Worm (Caenorhabditis elegans) whole organism, late embryonic: ENCODE results near the gene rpl-2.
"Not testable (repeated sequence)": the region's sequence is repeated elsewhere in the genome, so short reads cannot be mapped to it uniquely, and the experiment has no call there.

Source experiments
- C08G9.2 ChIP-seq: sonication (generic microtip); optimal IDR thresholded peaks from 2 replicates; lab custom pipeline; 2016; ENCODE audit warnings: mild to moderate bottlenecking, missing genetic modification characterization, moderate library complexity, missing compliant biosample characterization
- T23F11.4 ChIP-seq: fragments of 200-800 bp; sonication (Bioruptor generic); optimal IDR thresholded peaks from 2 replicates; lab custom pipeline; 2018; ENCODE audit warnings: mild to moderate bottlenecking, missing genetic modification characterization, missing compliant biosample characterization
- Y22D7AL.16 ChIP-seq: sonication (generic microtip); optimal IDR thresholded peaks from 2 replicates; lab custom pipeline; 2016; ENCODE audit warnings: missing genetic modification characterization, missing compliant biosample characterization
- ama-1 ChIP-seq: fragments of 150-350 bp; optimal IDR thresholded peaks from 2 replicates; lab custom pipeline; 2014
- ceh-19 ChIP-seq: fragments of 200-800 bp; sonication (Bioruptor generic); optimal IDR thresholded peaks from 2 replicates; lab custom pipeline; 2018; ENCODE audit warnings: mild to moderate bottlenecking, missing genetic modification characterization, missing compliant biosample characterization
- ceh-2 ChIP-seq: sonication (generic microtip); optimal IDR thresholded peaks from 2 replicates; lab custom pipeline; 2016; ENCODE audit warnings: missing genotype, missing genetic modification characterization, missing compliant biosample characterization
- ceh-22 ChIP-seq: sonication (generic microtip); optimal IDR thresholded peaks from 2 replicates; lab custom pipeline; 2017; ENCODE audit warnings: missing biosample characterization, missing genetic modification characterization
- ceh-30 ChIP-seq: fragments of 150-350 bp; optimal IDR thresholded peaks from 2 replicates; lab custom pipeline; 2014; ENCODE audit warnings: missing biosample characterization, missing genetic modification characterization
- ceh-34 ChIP-seq: sonication (generic microtip); optimal IDR thresholded peaks from 2 replicates; lab custom pipeline; 2016; ENCODE audit warnings: mild to moderate bottlenecking, missing genetic modification characterization, missing compliant biosample characterization
- ceh-48 ChIP-seq: sonication (generic microtip); optimal IDR thresholded peaks from 2 replicates; lab custom pipeline; 2016; ENCODE audit warnings: missing genetic modification characterization, inconsistent platforms, missing compliant biosample characterization
- ceh-9 ChIP-seq: sonication (generic microtip); optimal IDR thresholded peaks from 2 replicates; lab custom pipeline; 2016; ENCODE audit warnings: mild to moderate bottlenecking, missing genetic modification characterization, inconsistent platforms, missing compliant biosample characterization
- che-1 ChIP-seq: sonication (generic microtip); optimal IDR thresholded peaks from 2 replicates; lab custom pipeline; 2016; ENCODE audit warnings: mild to moderate bottlenecking, missing genetic modification characterization, missing compliant biosample characterization
- dmd-4 ChIP-seq: sonication (generic microtip); optimal IDR thresholded peaks from 2 replicates; lab custom pipeline; 2016; ENCODE audit warnings: borderline replicate concordance, missing genetic modification characterization, missing compliant biosample characterization
- eyg-1 ChIP-seq: sonication (generic microtip); optimal IDR thresholded peaks from 2 replicates; lab custom pipeline; 2016; ENCODE audit warnings: missing genotype, missing genetic modification characterization, missing compliant biosample characterization
- fkh-10 ChIP-seq: fragments of 150-350 bp; optimal IDR thresholded peaks from 2 replicates; lab custom pipeline; 2014; ENCODE audit warnings: missing biosample characterization, missing genetic modification reagents, missing genetic modification characterization
- gmeb-2 ChIP-seq: sonication (generic microtip); optimal IDR thresholded peaks from 2 replicates; lab custom pipeline; 2016; ENCODE audit warnings: missing genetic modification characterization, inconsistent platforms, missing compliant biosample characterization
- hlh-13 ChIP-seq: fragments of 200-800 bp; sonication (Bioruptor generic); optimal IDR thresholded peaks from 2 replicates; lab custom pipeline; 2018; ENCODE audit warnings: mild to moderate bottlenecking, missing genetic modification characterization, missing compliant biosample characterization
- hlh-30 ChIP-seq: sonication (generic microtip); optimal IDR thresholded peaks from 2 replicates; lab custom pipeline; 2017; ENCODE audit warnings: antibody characterized with exemption, missing genetic modification characterization, missing compliant biosample characterization; ENCODE audit not compliant: insufficient read depth
- lin-11 ChIP-seq: fragments of 200-800 bp; sonication (Bioruptor generic); optimal IDR thresholded peaks from 2 replicates; lab custom pipeline; 2018; ENCODE audit warnings: mild to moderate bottlenecking, missing genetic modification characterization, missing compliant biosample characterization
- madf-2 ChIP-seq: sonication (generic microtip); optimal IDR thresholded peaks from 2 replicates; lab custom pipeline; 2017; ENCODE audit warnings: missing genetic modification characterization, missing compliant biosample characterization
- mec-3 ChIP-seq: sonication (generic microtip); optimal IDR thresholded peaks from 2 replicates; lab custom pipeline; 2016; ENCODE audit warnings: borderline replicate concordance, missing genetic modification characterization, missing compliant biosample characterization
- nhr-11 ChIP-seq: fragments of 150-350 bp; optimal IDR thresholded peaks from 2 replicates; lab custom pipeline; 2014; ENCODE audit warnings: missing biosample characterization, missing genetic modification characterization
- nhr-232 ChIP-seq: sonication (generic microtip); optimal IDR thresholded peaks from 2 replicates; lab custom pipeline; 2016; ENCODE audit warnings: missing genetic modification characterization, missing compliant biosample characterization
- pat-9 ChIP-seq: fragments of 200-800 bp; sonication (Bioruptor generic); optimal IDR thresholded peaks from 2 replicates; lab custom pipeline; 2018; ENCODE audit warnings: mild to moderate bottlenecking, missing genetic modification characterization, moderate library complexity, missing compliant biosample characterization
- pha-2 ChIP-seq: sonication (generic microtip); optimal IDR thresholded peaks from 2 replicates; lab custom pipeline; 2017; ENCODE audit warnings: mild to moderate bottlenecking, missing genetic modification characterization, missing compliant biosample characterization
- pha-4 ChIP-seq: fragments of 150-350 bp; optimal IDR thresholded peaks from 2 replicates; lab custom pipeline; 2018; ENCODE audit warnings: missing biosample characterization, missing genetic modification reagents, missing genetic modification characterization
- pqm-1 ChIP-seq: sonication (generic microtip); optimal IDR thresholded peaks from 2 replicates; lab custom pipeline; 2016; ENCODE audit warnings: missing genetic modification characterization, missing compliant biosample characterization
- pros-1 ChIP-seq: fragments of 150-350 bp; optimal IDR thresholded peaks from 2 replicates; lab custom pipeline; 2014; ENCODE audit warnings: missing biosample characterization, missing genetic modification reagents, missing genetic modification characterization
- rnt-1 ChIP-seq: sonication (generic microtip); optimal IDR thresholded peaks from 2 replicates; lab custom pipeline; 2016; ENCODE audit warnings: missing genetic modification characterization, missing compliant biosample characterization
- sox-2 ChIP-seq: fragments of 200-800 bp; sonication (Bioruptor generic); IDR thresholded peaks from 2 replicates; pipeline ENCODE4 v1.3.6; 2022; ENCODE audit warnings: missing genetic modification reagents, missing genetic modification characterization, missing compliant biosample characterization
- sox-4 ChIP-seq: sonication (generic microtip); optimal IDR thresholded peaks from 2 replicates; lab custom pipeline; 2017; ENCODE audit warnings: mild to moderate bottlenecking, missing genetic modification characterization, inconsistent platforms, missing compliant biosample characterization
- syd-9 ChIP-seq: sonication (generic microtip); optimal IDR thresholded peaks from 2 replicates; lab custom pipeline; 2016; ENCODE audit warnings: mild to moderate bottlenecking, missing genetic modification characterization, moderate library complexity, missing compliant biosample characterization
- tbx-2 ChIP-seq: sonication (generic microtip); optimal IDR thresholded peaks from 2 replicates; lab custom pipeline; 2016; ENCODE audit warnings: missing genetic modification characterization, missing compliant biosample characterization
- ttx-3 ChIP-seq: sonication (generic microtip); optimal IDR thresholded peaks from 2 replicates; lab custom pipeline; 2016; ENCODE audit warnings: missing genetic modification reagents, missing genetic modification characterization, missing compliant biosample characterization
- unc-3 ChIP-seq, 2 experiments: fragments of 200-800 bp in 1 of 2; sonication (Bioruptor generic) in 1 of 2; sonication (generic microtip) in 1 of 2; conservative IDR thresholded peaks in 1 of 2; optimal IDR thresholded peaks in 1 of 2; 2 replicates each; pipeline versions ENCODE4 v1.3.6 to Lab custom; 2016 to 2022; ENCODE audit warnings: missing compliant biosample characterization in 2 of 2, missing genetic modification characterization in 2 of 2, missing genetic modification reagents in 1 of 2
- unc-55 ChIP-seq: sonication (generic microtip); optimal IDR thresholded peaks from 2 replicates; lab custom pipeline; 2017; ENCODE audit warnings: missing biosample characterization, missing genetic modification reagents, missing genetic modification characterization
- zip-5 ChIP-seq: sonication (generic microtip); optimal IDR thresholded peaks from 2 replicates; lab custom pipeline; 2016; ENCODE audit warnings: missing genetic modification characterization, missing compliant biosample characterization
- ztf-16 ChIP-seq: sonication (generic microtip); optimal IDR thresholded peaks from 2 replicates; lab custom pipeline; 2017; ENCODE audit warnings: missing genetic modification characterization, missing compliant biosample characterization

The rpl-2 gene

DNA sequence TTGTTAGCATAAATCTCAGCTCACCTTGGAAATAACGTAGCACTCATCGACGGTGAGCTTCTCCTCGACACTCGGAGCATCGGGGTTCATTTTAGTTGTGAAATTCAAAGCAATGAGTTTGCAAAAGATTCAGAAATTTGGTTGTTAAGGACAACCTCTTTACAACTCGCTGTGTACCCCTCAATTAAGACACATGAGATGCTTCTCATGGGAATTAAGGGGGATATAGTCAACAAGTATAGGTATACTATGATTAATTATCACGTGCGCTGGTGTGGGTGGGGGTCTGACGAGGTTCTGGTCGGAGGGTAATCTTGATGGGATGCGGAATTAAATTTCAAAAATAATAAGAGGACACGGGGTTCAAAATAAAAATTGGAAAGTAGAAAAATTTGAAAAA is 20.9 kb downstream of the rpl-2 start, which contains the start of gene dct-14:
Gene dct-14 (minus strand): TSS at position 101 of the 400 bp plus-strand sequence.
- no peak for TF ChIP-seq fkh-10
- TF ChIP-seq hlh-30 (tag; lab: Kevin White, UChicago): no peak
- TF ChIP-seq, all 69 proteins: peak for 0

DNA sequence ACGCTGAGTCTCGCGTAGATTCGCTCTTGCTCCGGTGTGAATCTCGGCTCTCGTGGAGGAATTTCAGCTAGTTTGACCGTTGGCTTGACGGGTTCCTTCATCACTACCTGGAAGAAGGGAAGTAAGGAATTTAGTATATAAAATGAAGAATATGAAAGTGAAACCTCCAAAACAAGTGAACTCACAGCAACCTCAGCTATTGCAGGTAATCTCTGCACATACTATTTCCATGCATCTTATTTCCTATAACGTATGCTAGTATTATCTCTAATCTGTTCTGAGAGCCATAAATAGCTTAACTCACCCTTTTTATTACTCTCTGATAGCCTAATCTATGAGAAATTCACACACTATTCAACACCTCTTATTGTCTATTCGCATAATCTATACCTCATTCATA is 25.5 kb downstream of the rpl-2 start, which contains the start of gene Y38H6C.4:
Gene Y38H6C.4 (minus strand): TSS at position 101 of the 400 bp plus-strand sequence.
- TF ChIP-seq gmeb-2 (no peak), zip-5 (tag; lab: Kevin White, UChicago) (no peak), nhr-232 (no peak), lin-11 (no peak), tbx-2 (tag; lab: Kevin White, UChicago) (no peak), pha-2 (no peak), Y22D7AL.16 (no peak), ztf-16 (tag; lab: Kevin White, UChicago) (no peak), syd-9 (tag; lab: Kevin White, UChicago) (no peak), mec-3 (tag; lab: Kevin White, UChicago) (no peak), unc-55 (no peak), nhr-11 (tag; lab: Kevin White, UChicago) (no peak), ceh-34 (tag; lab: Kevin White, UChicago) (no peak), ceh-30 (tag; lab: Kevin White, UChicago) (no peak), rnt-1 (no peak), unc-3 (GFP tag; conservative IDR thresholded peaks at IDR 0.05; lab: Robert Waterston, UW) (no peak), unc-3 (tag; optimal IDR thresholded peaks at IDR 0.05; lab: Kevin White, UChicago) (no peak), eyg-1 (tag; lab: Kevin White, UChicago) (no peak), C08G9.2 (tag; lab: Kevin White, UChicago) (no peak), fkh-10 (no peak), dmd-4 (tag; lab: Kevin White, UChicago) (no peak)

DNA sequence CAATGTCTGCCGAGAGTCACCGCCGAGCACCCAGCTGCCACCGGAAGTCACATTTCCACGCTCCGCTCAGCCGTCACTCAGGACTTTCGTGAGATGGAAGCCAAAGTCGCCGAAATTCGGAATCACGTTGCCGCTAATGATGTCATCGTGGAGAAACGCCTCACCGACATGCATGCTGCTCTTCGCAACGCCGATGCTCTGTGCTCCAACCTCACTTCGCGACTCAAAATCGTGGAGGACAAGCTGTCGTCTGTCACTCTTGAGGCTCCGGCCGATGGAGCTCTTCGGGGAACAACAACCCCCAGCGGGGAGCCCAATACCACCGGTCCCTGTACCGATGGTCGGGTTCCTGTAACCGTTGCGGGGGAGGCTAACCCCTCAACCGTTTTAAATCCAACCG is 27.1 kb downstream of the rpl-2 start:
- TF ChIP-seq pqm-1 (tag; lab: Kevin White, UChicago) (no peak), sox-2 (no peak), T23F11.4 (GFP tag; lab: Kevin White, UChicago) (no peak), pros-1 (tag; lab: Kevin White, UChicago) (no peak), pha-4 (tag; lab: Kevin White, UChicago) (no peak), pha-2 (no peak), che-1 (tag; lab: Kevin White, UChicago) (no peak), ceh-19 (GFP tag; lab: Kevin White, UChicago) (no peak), eyg-1 (tag; lab: Kevin White, UChicago) (no peak), pat-9 (tag; lab: Kevin White, UChicago) (no peak), unc-3 (GFP tag; conservative IDR thresholded peaks at IDR 0.05; lab: Robert Waterston, UW) (no peak), unc-3 (tag; optimal IDR thresholded peaks at IDR 0.05; lab: Kevin White, UChicago) (no peak), sox-4 (tag; lab: Kevin White, UChicago) (no peak), ama-1 (lab: Kevin White, UChicago) (no peak), C08G9.2 (tag; lab: Kevin White, UChicago) (no peak), madf-2 (tag; lab: Kevin White, UChicago) (no peak)
- TF ChIP-seq, all 69 proteins: peak for 0

DNA sequence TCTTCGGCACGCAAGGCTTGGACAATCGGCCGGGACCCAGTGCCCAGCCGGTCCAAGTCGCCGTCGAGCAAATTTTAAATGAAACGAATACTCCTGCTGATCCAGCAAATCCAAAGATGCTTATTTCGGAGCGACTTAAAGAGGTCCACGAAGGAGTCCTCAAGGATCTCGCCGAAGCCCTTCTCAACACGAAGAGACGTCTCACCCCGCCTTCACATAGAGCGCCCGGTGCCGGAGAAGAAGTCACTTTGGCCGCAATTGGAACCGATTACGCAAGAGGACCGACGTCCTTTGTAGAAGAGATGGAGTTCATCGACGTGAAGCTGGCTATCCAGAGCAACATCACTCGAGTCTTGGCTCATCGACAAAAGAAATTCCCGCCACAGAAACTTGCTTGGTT is 29.9 kb downstream of the rpl-2 start:
- no peak for TF ChIP-seq hlh-13
- TF ChIP-seq ceh-22 (tag; lab: Kevin White, UChicago): no peak
- TF ChIP-seq ceh-2 (tag; lab: Kevin White, UChicago): no peak

DNA sequence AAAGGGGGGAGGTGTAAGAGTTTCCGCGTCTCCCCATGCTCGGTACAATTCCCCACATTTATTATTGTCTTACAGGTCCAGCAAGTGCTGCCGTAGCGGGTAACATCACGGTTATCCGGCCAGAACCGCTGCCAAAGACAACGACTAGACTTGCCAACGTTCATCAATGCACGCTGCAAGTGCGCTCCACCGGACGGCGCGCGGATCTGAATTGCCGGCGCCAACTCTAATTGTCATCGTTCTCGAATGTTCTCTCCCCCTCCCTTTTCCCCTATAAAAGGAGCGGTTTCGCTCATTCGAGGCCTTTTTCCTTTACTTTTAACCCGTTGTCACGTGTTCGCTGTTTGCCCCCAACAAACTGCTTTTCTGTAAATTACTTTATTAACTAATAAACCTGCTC is 34.2 kb downstream of the rpl-2 start, which contains the start of gene Y38H6C.8:
Gene Y38H6C.8 (plus strand): TSS at position 301 of the 400 bp plus-strand sequence.
- not testable (repeated sequence) for TF ChIP-seq ttx-3 (tag; lab: Kevin White, UChicago); ceh-48; ceh-9 (tag; lab: Kevin White, UChicago)
